Worm (Caenorhabditis elegans) whole organism, midembryonic: ENCODE data around the gene str-16.

ENCODE experiments used
- T22C8.4 ChIP-seq: fragments of 200-800 bp; sonication (Bioruptor generic); IDR thresholded peaks from 2 replicates; pipeline ENCODE4 v1.3.6; 2022; ENCODE audit warnings: missing genetic modification characterization, missing compliant biosample characterization
- cog-1 ChIP-seq: sonication (generic microtip); optimal IDR thresholded peaks from 2 replicates; lab custom pipeline; 2016; ENCODE audit warnings: missing genetic modification characterization, missing compliant biosample characterization
- flt-1 ChIP-seq: fragments of 200-800 bp; sonication (Bioruptor generic); IDR thresholded peaks from 2 replicates; pipeline ENCODE4 v1.3.6; 2022; ENCODE audit warnings: missing genetic modification characterization, missing compliant biosample characterization
- klf-2 ChIP-seq: fragments of 200-800 bp; sonication (Bioruptor generic); conservative IDR thresholded peaks from 2 replicates; pipeline ENCODE4 v1.3.6; 2022; ENCODE audit warnings: missing genetic modification reagents, missing genetic modification characterization, missing compliant biosample characterization
- med-1 ChIP-seq: sonication (generic microtip); optimal IDR thresholded peaks from 2 replicates; lab custom pipeline; 2017; ENCODE audit warnings: missing genetic modification characterization, mild to moderate bottlenecking, missing compliant biosample characterization, antibody characterized with exemption, missing genetic modification reagents; ENCODE audit not compliant: insufficient read depth
- ref-1 ChIP-seq: fragments of 200-800 bp; sonication (Bioruptor generic); conservative IDR thresholded peaks from 2 replicates; pipeline ENCODE4 v1.3.6; 2022; ENCODE audit warnings: missing genetic modification reagents, missing genetic modification characterization, missing compliant biosample characterization
- tab-1 ChIP-seq: fragments of 200-800 bp; sonication (Bioruptor generic); IDR thresholded peaks from 2 replicates; pipeline ENCODE4 v1.3.6; 2022; ENCODE audit warnings: missing genetic modification characterization, missing compliant biosample characterization
- ztf-23 ChIP-seq: fragments of 200-800 bp; sonication (Bioruptor generic); IDR thresholded peaks from 2 replicates; pipeline ENCODE4 v1.3.6; 2022; ENCODE audit warnings: missing genetic modification reagents, missing genetic modification characterization, missing compliant biosample characterization
- ztf-29 ChIP-seq: fragments of 200-800 bp; sonication (Bioruptor generic); IDR thresholded peaks from 2 replicates; pipeline ENCODE4 v1.3.6; 2022; ENCODE audit warnings: missing genetic modification reagents, missing genetic modification characterization, missing compliant biosample characterization

str-16 gene

DNA sequence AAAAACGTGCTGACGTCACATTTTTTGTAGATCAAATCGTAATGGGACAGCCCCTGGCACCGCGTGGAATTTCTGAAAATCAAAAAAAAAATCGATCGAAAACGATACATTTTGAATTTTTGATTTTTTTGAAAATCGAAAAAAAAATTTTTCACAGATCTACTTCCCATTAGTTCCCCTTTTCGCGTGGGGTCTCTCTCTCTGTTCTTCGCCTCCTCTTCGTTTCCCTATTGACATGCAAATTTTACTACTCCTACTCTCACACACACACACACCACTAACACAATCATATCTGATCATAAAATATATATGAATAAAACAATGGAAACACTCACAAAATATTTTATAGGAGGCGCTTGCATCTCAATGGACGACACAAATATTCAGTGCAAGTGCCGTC lies 18.1 kb upstream of the str-16 start:
- no peak for TF ChIP-seq ztf-23 (GFP tag; lab: Robert Waterston, UW)
- TF ChIP-seq T22C8.4 (GFP tag; lab: Robert Waterston, UW): no peak
- no peak for TF ChIP-seq cog-1
- no peak for TF ChIP-seq ref-1 (GFP tag; lab: Robert Waterston, UW)
- no peak for TF ChIP-seq tab-1 (GFP tag; lab: Robert Waterston, UW)
- TF ChIP-seq ztf-29 (GFP tag; lab: Robert Waterston, UW): no peak
- TF ChIP-seq med-1 (GFP tag; lab: Kevin White, UChicago): no peak
- no peak for TF ChIP-seq klf-2 (GFP tag; lab: Robert Waterston, UW)
- TF ChIP-seq flt-1: no peak

ce11 chrV:3227373-3227772 lies 9.3 kb upstream of the str-16 start, which contains the start of gene K08D9.2:
K08D9.2 (plus strand) TSS chrV:3227673.
- TF ChIP-seq ref-1 (GFP tag; lab: Robert Waterston, UW) (no peak), cog-1 (no peak), klf-2 (GFP tag; lab: Robert Waterston, UW) (no peak), T22C8.4 (GFP tag; lab: Robert Waterston, UW) (no peak), med-1 (GFP tag; lab: Kevin White, UChicago) (no peak), tab-1 (GFP tag; lab: Robert Waterston, UW) (no peak), flt-1 (no peak), ztf-29 (GFP tag; lab: Robert Waterston, UW) (no peak), ztf-23 (GFP tag; lab: Robert Waterston, UW) (no peak)

DNA sequence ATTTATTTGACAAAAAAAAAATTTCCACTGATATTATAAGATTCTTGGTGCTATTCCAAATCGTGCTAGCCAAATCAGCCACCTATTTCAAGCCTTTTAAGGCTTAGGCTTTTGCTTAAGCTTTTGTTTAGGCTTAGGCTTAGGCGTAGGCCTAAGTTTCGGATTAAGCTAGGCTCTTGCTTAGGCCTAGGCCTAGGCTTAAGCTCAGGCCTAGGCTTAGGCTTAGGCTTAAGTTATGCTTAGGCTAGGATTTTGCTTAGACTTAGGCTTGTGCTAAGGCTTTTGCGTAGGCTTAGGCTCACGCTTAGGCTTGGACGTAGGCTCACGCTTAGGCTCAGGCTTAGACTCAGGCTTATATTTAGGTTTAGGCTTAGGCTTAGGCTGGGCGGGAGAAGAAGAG lies 6.5 kb upstream of the str-16 start:
- TF ChIP-seq klf-2 (GFP tag; lab: Robert Waterston, UW): no peak
- no peak for TF ChIP-seq ztf-23 (GFP tag; lab: Robert Waterston, UW)
- no peak for TF ChIP-seq med-1 (GFP tag; lab: Kevin White, UChicago)
- TF ChIP-seq tab-1 (GFP tag; lab: Robert Waterston, UW): no peak
- no peak for TF ChIP-seq T22C8.4 (GFP tag; lab: Robert Waterston, UW)
- no peak for TF ChIP-seq cog-1
- no peak for TF ChIP-seq ref-1 (GFP tag; lab: Robert Waterston, UW)
- no peak for TF ChIP-seq ztf-29 (GFP tag; lab: Robert Waterston, UW)
- no peak for TF ChIP-seq flt-1

ce11 chrV:3230597-3230996 lies 6.1 kb upstream of the str-16 start, which contains the start of gene K08D9.10:
K08D9.10 (plus strand) TSS chrV:3230897.
- no peak for TF ChIP-seq T22C8.4 (GFP tag; lab: Robert Waterston, UW)
- no peak for TF ChIP-seq tab-1 (GFP tag; lab: Robert Waterston, UW)
- no peak for TF ChIP-seq flt-1
- TF ChIP-seq klf-2 (GFP tag; lab: Robert Waterston, UW): no peak
- no peak for TF ChIP-seq med-1 (GFP tag; lab: Kevin White, UChicago)
- TF ChIP-seq ztf-23 (GFP tag; lab: Robert Waterston, UW): no peak
- TF ChIP-seq ztf-29 (GFP tag; lab: Robert Waterston, UW): no peak
- no peak for TF ChIP-seq cog-1
- no peak for TF ChIP-seq ref-1 (GFP tag; lab: Robert Waterston, UW)

DNA sequence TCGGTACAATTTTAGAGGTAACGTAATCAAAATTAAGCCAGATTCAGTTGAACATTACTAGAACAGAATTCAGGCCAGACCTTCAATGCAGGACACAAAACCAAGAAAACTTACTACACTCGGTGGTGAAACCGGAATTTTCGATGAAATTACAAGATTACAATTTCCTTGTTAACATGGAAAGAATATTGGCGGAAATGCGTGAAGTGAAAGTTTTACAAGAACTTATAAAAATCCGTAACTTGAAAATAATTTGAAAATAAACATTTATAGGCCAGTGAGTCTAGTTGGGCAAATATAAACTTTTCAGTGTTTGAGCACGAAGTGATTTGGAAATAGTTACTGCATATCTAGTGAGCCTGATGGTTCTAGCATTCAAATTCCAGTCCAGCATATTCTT lies 1.8 kb upstream of the str-16 start, which contains the start of gene K08D9.6:
K08D9.6 (minus strand) TSS at position 101 of the 400 bp plus-strand sequence.
- TF ChIP-seq med-1 (GFP tag; lab: Kevin White, UChicago): no peak

DNA sequence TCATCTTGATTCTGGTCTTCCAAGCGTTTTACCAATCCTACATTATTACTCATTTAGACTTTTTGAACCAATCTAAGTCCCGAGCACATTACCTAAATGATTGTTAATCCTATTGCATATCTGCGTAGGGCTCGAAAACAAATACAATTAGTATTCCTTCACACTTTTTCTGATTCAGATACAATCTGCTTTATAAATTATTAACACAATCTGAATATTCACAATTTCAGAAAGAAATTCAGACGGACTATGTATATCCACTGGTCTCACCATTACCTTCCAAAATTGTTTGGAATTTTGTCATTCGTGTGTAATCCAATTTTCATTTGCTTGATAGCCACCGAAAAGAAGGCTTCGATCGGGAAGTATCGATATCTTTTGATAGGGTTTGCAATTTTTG lies 4.5 kb downstream of the str-16 start, which contains the start of gene srj-11:
srj-11 (plus strand) TSS at position 250 of the 400 bp plus-strand sequence.
- TF ChIP-seq T22C8.4 (GFP tag; lab: Robert Waterston, UW) (no peak), ztf-23 (GFP tag; lab: Robert Waterston, UW) (no peak), med-1 (GFP tag; lab: Kevin White, UChicago) (no peak), cog-1 (no peak), ztf-29 (GFP tag; lab: Robert Waterston, UW) (no peak)

DNA sequence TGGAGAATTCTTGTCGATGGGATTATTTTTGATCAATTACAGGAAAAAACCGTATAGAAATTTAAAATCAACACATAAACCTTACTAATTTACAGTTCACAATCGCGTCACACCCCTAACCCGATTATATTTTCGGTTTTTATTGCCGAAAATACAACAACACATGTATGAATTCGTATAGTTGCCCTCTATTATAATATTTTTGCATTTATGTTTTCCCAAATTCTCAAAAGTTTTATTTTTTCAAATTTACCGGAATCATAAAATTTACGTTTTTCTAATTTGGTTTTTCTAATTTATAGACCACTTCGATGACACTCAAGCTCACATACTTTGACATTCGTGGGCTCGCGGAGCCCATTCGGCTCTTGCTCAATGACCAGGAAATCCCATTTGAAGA lies 6.3 kb downstream of the str-16 start, which contains the start of gene gst-23:
gst-23 (plus strand) TSS at position 301 of the 400 bp plus-strand sequence.
- TF ChIP-seq ztf-23 (GFP tag; lab: Robert Waterston, UW): no peak
- TF ChIP-seq tab-1 (GFP tag; lab: Robert Waterston, UW): no peak
- no peak for TF ChIP-seq ztf-29 (GFP tag; lab: Robert Waterston, UW)
- no peak for TF ChIP-seq flt-1
- no peak for TF ChIP-seq med-1 (GFP tag; lab: Kevin White, UChicago)
- TF ChIP-seq klf-2 (GFP tag; lab: Robert Waterston, UW): no peak
- TF ChIP-seq cog-1: no peak
- no peak for TF ChIP-seq T22C8.4 (GFP tag; lab: Robert Waterston, UW)
- TF ChIP-seq ref-1 (GFP tag; lab: Robert Waterston, UW): no peak

DNA sequence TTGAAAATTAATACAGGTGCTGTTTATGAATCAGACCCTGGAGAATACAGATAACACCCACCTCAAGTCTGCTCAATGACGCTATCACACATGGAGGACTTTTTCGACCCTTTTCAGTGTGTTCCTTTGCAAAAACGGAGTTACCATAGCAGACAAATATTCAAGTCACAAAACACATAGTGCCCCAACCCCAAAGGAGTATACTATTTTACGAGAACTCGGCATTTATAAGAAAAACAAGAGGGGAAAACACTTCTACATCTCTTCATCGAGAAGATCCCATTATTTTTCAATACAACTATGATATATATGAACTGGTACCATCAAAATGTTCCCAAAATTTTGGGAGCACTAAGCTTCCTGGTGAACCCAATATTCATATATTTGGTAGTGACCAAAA lies 8.0 kb downstream of the str-16 start, which contains the start of gene srj-7:
srj-7 (plus strand) TSS at position 301 of the 400 bp plus-strand sequence.
- no peak for TF ChIP-seq T22C8.4 (GFP tag; lab: Robert Waterston, UW)
- TF ChIP-seq ztf-29 (GFP tag; lab: Robert Waterston, UW): no peak
- TF ChIP-seq flt-1: no peak
- no peak for TF ChIP-seq klf-2 (GFP tag; lab: Robert Waterston, UW)
- TF ChIP-seq med-1 (GFP tag; lab: Kevin White, UChicago): no peak
- TF ChIP-seq cog-1: no peak
- no peak for TF ChIP-seq ref-1 (GFP tag; lab: Robert Waterston, UW)
- TF ChIP-seq tab-1 (GFP tag; lab: Robert Waterston, UW): no peak
- no peak for TF ChIP-seq ztf-23 (GFP tag; lab: Robert Waterston, UW)

ce11 chrV:3247515-3247914 lies 10.8 kb downstream of the str-16 start, which contains the start of gene srj-8:
srj-8 (plus strand) TSS chrV:3247815.
- TF ChIP-seq T22C8.4 (GFP tag; lab: Robert Waterston, UW) (no peak), tab-1 (GFP tag; lab: Robert Waterston, UW) (no peak), cog-1 (no peak), ztf-23 (GFP tag; lab: Robert Waterston, UW) (no peak), klf-2 (GFP tag; lab: Robert Waterston, UW) (no peak), ztf-29 (GFP tag; lab: Robert Waterston, UW) (no peak), flt-1 (no peak)
